Fruit fly (Drosophila melanogaster) whole organism, embryonic: ENCODE results near the gene CG13081.

Experiments used
- ATbp ChIP-seq: fragments of 200-800 bp; sonication (Bioruptor generic); optimal IDR thresholded peaks from 2 replicates; lab custom pipeline; 2017; ENCODE audit warnings: missing biosample characterization, mild to moderate bottlenecking, missing genetic modification characterization, missing genetic modification reagents
- Adf1 ChIP-seq: fragments of 200-800 bp; sonication (Bioruptor generic); IDR thresholded peaks from 2 replicates; pipeline ENCODE4 v1.3.6; 2022; ENCODE audit warnings: missing biosample characterization, missing genetic modification characterization
- Aef1 ChIP-seq: fragments of 200-800 bp; sonication (Bioruptor generic); IDR thresholded peaks from 3 replicates; pipeline ENCODE4 v1.3.6; 2022; ENCODE audit warnings: missing biosample characterization, missing genetic modification characterization
- Asciz ChIP-seq: fragments of 200-800 bp; sonication (Bioruptor generic); optimal IDR thresholded peaks from 2 replicates; lab custom pipeline; 2017; ENCODE audit warnings: missing biosample characterization, mild to moderate bottlenecking, missing genetic modification characterization, missing genetic modification reagents
- Atf-2 ChIP-seq: fragments of 200-800 bp; sonication (Bioruptor generic); optimal IDR thresholded peaks from 2 replicates; lab custom pipeline; 2016; ENCODE audit warnings: missing biosample characterization, missing genetic modification characterization
- Bdp1 ChIP-seq: fragments of 200-800 bp; sonication (Bioruptor generic); optimal IDR thresholded peaks from 3 replicates; lab custom pipeline; 2016; ENCODE audit warnings: missing biosample characterization, missing genetic modification characterization
- CG12659 ChIP-seq: fragments of 200-800 bp; sonication (Bioruptor generic); optimal IDR thresholded peaks from 3 replicates; lab custom pipeline; 2017; ENCODE audit warnings: mild to moderate bottlenecking, missing biosample characterization, missing genetic modification reagents, missing genetic modification characterization
- CG12744 ChIP-seq: fragments of 200-800 bp; sonication (Bioruptor generic); optimal IDR thresholded peaks from 2 replicates; lab custom pipeline; 2016; ENCODE audit warnings: missing biosample characterization, missing genetic modification characterization
- CG14710 ChIP-seq: fragments of 200-800 bp; sonication (Bioruptor generic); optimal IDR thresholded peaks from 3 replicates; lab custom pipeline; 2019; ENCODE audit warnings: missing biosample characterization, mild to moderate bottlenecking, missing genetic modification characterization, moderate library complexity
- CG14860 ChIP-seq: fragments of 200-800 bp; sonication (Bioruptor generic); IDR thresholded peaks from 3 replicates; pipeline ENCODE4 v1.3.6; 2022; ENCODE audit warnings: missing biosample characterization, missing genetic modification characterization; ENCODE audit not compliant: partially characterized antibody
- CG1602 ChIP-seq: fragments of 200-800 bp; sonication (Bioruptor generic); optimal IDR thresholded peaks from 3 replicates; lab custom pipeline; 2016; ENCODE audit warnings: missing biosample characterization, missing genetic modification characterization
- CG16813 ChIP-seq: fragments of 200-800 bp; sonication (Bioruptor generic); IDR thresholded peaks from 3 replicates; pipeline ENCODE4 v1.3.6; 2022; ENCODE audit warnings: missing biosample characterization, missing genetic modification characterization; ENCODE audit not compliant: partially characterized antibody
- CG18764 ChIP-seq: fragments of 200-800 bp; sonication (Bioruptor generic); optimal IDR thresholded peaks from 3 replicates; lab custom pipeline; 2016; ENCODE audit warnings: missing biosample characterization, missing genetic modification characterization
- CG2120 ChIP-seq: fragments of 200-800 bp; sonication (Bioruptor generic); optimal IDR thresholded peaks from 3 replicates; lab custom pipeline; 2016; ENCODE audit warnings: missing biosample characterization, missing genetic modification characterization
- CG2889 ChIP-seq: fragments of 200-800 bp; sonication (Bioruptor generic); IDR thresholded peaks from 3 replicates; pipeline ENCODE4 v1.3.6; 2022; ENCODE audit warnings: missing biosample characterization, missing genetic modification characterization
- CG5245 ChIP-seq: fragments of 200-800 bp; sonication (Bioruptor generic); optimal IDR thresholded peaks from 3 replicates; lab custom pipeline; 2016; ENCODE audit warnings: missing biosample characterization, missing genetic modification characterization
- CG6272 ChIP-seq: fragments of 200-800 bp; sonication (Bioruptor generic); IDR thresholded peaks from 2 replicates; pipeline ENCODE4 v1.3.6; 2022; ENCODE audit warnings: missing biosample characterization, missing genetic modification characterization
- CG6683 ChIP-seq: fragments of 200-800 bp; sonication (Bioruptor generic); optimal IDR thresholded peaks from 2 replicates; lab custom pipeline; 2017; ENCODE audit warnings: missing biosample characterization, mild to moderate bottlenecking, missing genetic modification characterization, missing genetic modification reagents
- CG7357 ChIP-seq: fragments of 200-800 bp; sonication (Bioruptor generic); IDR thresholded peaks from 3 replicates; pipeline ENCODE4 v1.3.6; 2022; ENCODE audit warnings: missing biosample characterization, missing genetic modification characterization
- CG9437 ChIP-seq: fragments of 200-800 bp; sonication (Bioruptor generic); optimal IDR thresholded peaks from 2 replicates; lab custom pipeline; 2018; ENCODE audit warnings: missing biosample characterization, mild to moderate bottlenecking, missing genetic modification characterization
- Elba2 ChIP-seq: fragments of 200-800 bp; sonication (Bioruptor generic); optimal IDR thresholded peaks from 3 replicates; lab custom pipeline; 2016; ENCODE audit warnings: missing biosample characterization, missing genetic modification characterization
- Fer3 ChIP-seq: fragments of 200-800 bp; sonication (Bioruptor generic); optimal IDR thresholded peaks from 2 replicates; lab custom pipeline; 2018; ENCODE audit warnings: missing biosample characterization, mild to moderate bottlenecking, missing genetic modification characterization, moderate library complexity
- GATAe ChIP-seq: fragments of 200-800 bp; sonication (Bioruptor generic); conservative IDR thresholded peaks from 2 replicates; pipeline ENCODE4 v1.3.6; 2022; ENCODE audit warnings: missing biosample characterization, missing genetic modification characterization
- Gsc ChIP-seq: fragments of 200-800 bp; sonication (Bioruptor generic); IDR thresholded peaks from 2 replicates; pipeline ENCODE4 v1.3.6; 2022; ENCODE audit warnings: missing biosample characterization, missing genetic modification characterization
- Kr ChIP-seq: fragments of 200-800 bp; sonication (Bioruptor generic); optimal IDR thresholded peaks from 2 replicates; lab custom pipeline; 2017; ENCODE audit warnings: missing biosample characterization, mild to moderate bottlenecking, missing genetic modification characterization
- Lpt ChIP-seq: fragments of >200 bp; optimal IDR thresholded peaks from 2 replicates; lab custom pipeline; 2018; ENCODE audit warnings: missing biosample characterization, missing genetic modification characterization
- MBD-R2 ChIP-seq: fragments of 200-800 bp; sonication (Bioruptor generic); IDR thresholded peaks from 2 replicates; pipeline ENCODE4 v1.3.6; 2022; ENCODE audit warnings: missing biosample characterization, missing genetic modification characterization
- Myb ChIP-seq: fragments of 200-800 bp; sonication (Bioruptor generic); optimal IDR thresholded peaks from 2 replicates; lab custom pipeline; 2016; ENCODE audit warnings: missing biosample characterization, missing genetic modification characterization
- NC2β ChIP-seq: fragments of 200-800 bp; sonication (Bioruptor generic); optimal IDR thresholded peaks from 2 replicates; lab custom pipeline; 2016; ENCODE audit warnings: missing biosample characterization, missing genetic modification characterization
- Opbp ChIP-seq: fragments of 200-800 bp; sonication (Bioruptor generic); IDR thresholded peaks from 3 replicates; pipeline ENCODE4 v1.3.6; 2022; ENCODE audit warnings: missing biosample characterization, missing genetic modification characterization; ENCODE audit not compliant: partially characterized antibody
- PHDP ChIP-seq: fragments of 200-800 bp; sonication (Bioruptor generic); optimal IDR thresholded peaks from 3 replicates; lab custom pipeline; 2018; ENCODE audit warnings: missing biosample characterization, mild to moderate bottlenecking, missing genetic modification characterization, moderate library complexity
- ap ChIP-seq: fragments of 200-800 bp; sonication (Bioruptor generic); IDR thresholded peaks from 2 replicates; pipeline ENCODE4 v1.3.6; 2022; ENCODE audit warnings: missing biosample characterization, missing genetic modification characterization
- croc ChIP-seq: fragments of 200-800 bp; sonication (Bioruptor generic); conservative IDR thresholded peaks from 3 replicates; pipeline ENCODE4 v1.3.6; 2022; ENCODE audit warnings: missing biosample characterization, missing genetic modification characterization
- dimm ChIP-seq: fragments of 200-800 bp; sonication (Bioruptor generic); IDR thresholded peaks from 2 replicates; pipeline ENCODE4 v1.3.6; 2022; ENCODE audit warnings: missing biosample characterization, missing genetic modification characterization
- grau ChIP-seq: fragments of 200-800 bp; optimal IDR thresholded peaks from 3 replicates; lab custom pipeline; 2019; ENCODE audit warnings: missing biosample characterization, mild to moderate bottlenecking, missing genetic modification characterization, moderate library complexity
- gro ChIP-seq: fragments of 200-800 bp; sonication (Bioruptor generic); optimal IDR thresholded peaks from 2 replicates; lab custom pipeline; 2016; ENCODE audit warnings: missing biosample characterization, missing genetic modification characterization
- hth ChIP-seq: fragments of >200 bp; optimal IDR thresholded peaks from 2 replicates; lab custom pipeline; 2017; ENCODE audit warnings: inconsistent platforms
- jing ChIP-seq: fragments of 200-800 bp; sonication (Bioruptor generic); optimal IDR thresholded peaks from 2 replicates; lab custom pipeline; 2018; ENCODE audit warnings: missing biosample characterization, mild to moderate bottlenecking, missing genetic modification characterization
- knrl ChIP-seq: fragments of 200-800 bp; sonication (Bioruptor generic); IDR thresholded peaks from 3 replicates; pipeline ENCODE4 v1.3.6; 2022; ENCODE audit warnings: missing biosample characterization, missing genetic modification characterization; ENCODE audit not compliant: partially characterized antibody
- lbe ChIP-seq: fragments of 200-800 bp; sonication (Bioruptor generic); optimal IDR thresholded peaks from 2 replicates; lab custom pipeline; 2016; ENCODE audit warnings: missing biosample characterization, mild to moderate bottlenecking, missing genetic modification characterization
- lola ChIP-seq, 3 experiments: fragments of >200 bp in 2 of 3; fragments of 200-800 bp in 1 of 3; sonication (Bioruptor generic) in 1 of 3; optimal IDR thresholded peaks; 2 replicates each; lab custom pipeline; 2017 to 2019; ENCODE audit warnings: missing biosample characterization in 3 of 3, missing genetic modification characterization in 3 of 3, mild to moderate bottlenecking in 1 of 3, moderate library complexity in 1 of 3
- mld ChIP-seq: fragments of 200-800 bp; sonication (Bioruptor generic); IDR thresholded peaks from 3 replicates; pipeline ENCODE4 v1.3.6; 2022; ENCODE audit warnings: missing biosample characterization, missing genetic modification characterization; ENCODE audit not compliant: partially characterized antibody
- p53 ChIP-seq: fragments of 200-800 bp; sonication (Bioruptor generic); optimal IDR thresholded peaks from 2 replicates; lab custom pipeline; 2016; ENCODE audit warnings: missing biosample characterization, missing genetic modification characterization
- pum ChIP-seq: fragments of 200-800 bp; sonication (Bioruptor generic); optimal IDR thresholded peaks from 2 replicates; lab custom pipeline; 2016; ENCODE audit warnings: missing biosample characterization, missing genetic modification characterization
- schlank ChIP-seq: fragments of 200-800 bp; sonication (Bioruptor generic); optimal IDR thresholded peaks from 2 replicates; lab custom pipeline; 2018; ENCODE audit warnings: missing biosample characterization, mild to moderate bottlenecking, missing genetic modification characterization
- sna ChIP-seq: fragments of 200-800 bp; sonication (Bioruptor generic); IDR thresholded peaks from 2 replicates; pipeline ENCODE4 v1.3.6; 2022; ENCODE audit warnings: missing biosample characterization, missing genetic modification characterization; ENCODE audit not compliant: partially characterized antibody
- so ChIP-seq: fragments of 200-800 bp; sonication (Bioruptor generic); IDR thresholded peaks from 3 replicates; pipeline ENCODE4 v1.3.6; 2022; ENCODE audit warnings: missing biosample characterization, missing genetic modification characterization
- trem ChIP-seq: fragments of 200-800 bp; optimal IDR thresholded peaks from 3 replicates; lab custom pipeline; 2019; ENCODE audit warnings: missing biosample characterization, mild to moderate bottlenecking, missing genetic modification characterization, moderate library complexity
- ttk ChIP-seq: fragments of 200-800 bp; sonication (Bioruptor generic); IDR thresholded peaks from 2 replicates; pipeline ENCODE4 v2.1.2; 2022; ENCODE audit warnings: missing biosample characterization, missing genetic modification characterization
- usp ChIP-seq: fragments of >200 bp; optimal IDR thresholded peaks from 2 replicates; lab custom pipeline; 2017; ENCODE audit warnings: missing biosample characterization, missing genetic modification characterization

CG13081 gene

DNA sequence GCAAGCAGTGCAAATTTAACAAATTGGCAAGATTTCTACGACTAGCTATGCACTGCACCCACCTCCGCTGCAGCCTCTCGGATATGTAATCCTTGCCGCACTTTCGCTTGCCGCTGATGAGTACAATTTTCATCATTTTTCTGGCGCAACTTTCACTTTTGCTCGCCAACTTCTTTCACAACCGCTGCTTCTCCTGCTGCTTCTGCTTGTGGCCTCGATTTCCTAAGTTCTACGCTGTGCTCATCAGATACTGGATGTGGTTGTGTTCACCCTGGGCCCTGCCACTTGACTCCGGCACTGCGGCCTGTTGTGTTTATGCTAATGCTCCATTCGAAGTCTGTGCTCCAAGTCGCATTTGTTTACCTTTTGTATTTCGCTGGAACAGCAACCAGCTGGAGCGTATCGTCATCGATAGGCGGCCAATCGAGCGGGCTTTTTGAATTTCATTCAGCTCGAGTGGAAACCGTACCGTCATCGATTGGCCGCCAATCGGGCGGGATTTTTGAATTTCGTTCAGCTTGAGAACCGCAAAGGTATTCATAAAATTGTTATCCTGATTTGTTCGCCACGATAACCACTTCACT lies 39.7 kb downstream of the CG13081 start, which contains the start of gene Pmvk (continued):
- TF ChIP-seq CG14710 (peak; percentile 42), Myb (no peak), Aef1 (GFP tag; lab: Robert Waterston, UW) (no peak), lola (GFP tag; optimal IDR thresholded peaks at IDR 0.05; lab: Kevin White, UChicago) (no peak), ttk (GFP tag; lab: Robert Waterston, UW) (no peak), CG9437 (no peak), ap (GFP tag; lab: Robert Waterston, UW) (no peak), p53 (GFP tag; lab: Kevin White, UChicago) (no peak), usp (GFP tag; lab: Kevin White, UChicago) (no peak), Elba2 (GFP tag; lab: Kevin White, UChicago) (no peak), jing (GFP tag; lab: Kevin White, UChicago) (no peak), Atf-2 (GFP tag; lab: Kevin White, UChicago) (no peak), croc (GFP tag; lab: Robert Waterston, UW) (no peak), CG7357 (no peak), NC2β (GFP tag; lab: Kevin White, UChicago) (no peak), hth (lab: Kevin White, UChicago) (no peak)

DNA sequence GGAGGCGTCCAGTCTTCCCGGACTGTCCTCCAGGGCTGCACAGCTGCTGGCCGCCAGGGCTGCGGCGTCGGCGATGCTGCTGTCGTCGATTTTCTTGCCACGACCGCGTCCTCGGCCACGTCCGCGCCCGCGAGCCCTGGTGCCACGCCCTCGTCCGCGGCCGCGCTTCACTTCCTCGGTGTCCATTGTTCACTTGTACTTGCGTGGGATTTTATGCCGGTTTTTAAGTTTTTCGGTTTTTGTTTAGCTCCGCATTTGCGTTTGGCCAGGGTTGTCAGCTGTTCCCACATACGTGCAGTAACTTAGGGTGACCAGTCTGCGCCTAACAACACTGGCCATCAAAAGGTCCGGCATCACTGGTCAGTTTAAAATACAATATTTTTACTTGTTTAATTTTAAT lies 41.8 kb downstream of the CG13081 start, which contains the start of gene Hakai:
Gene Hakai (minus strand): TSS at position 290 of the 400 bp plus-strand sequence.
- TF ChIP-seq GATAe (GFP tag; lab: Robert Waterston, UW) (no peak), CG16813 (GFP tag; lab: Robert Waterston, UW) (peak; percentile 51), mld (GFP tag; lab: Robert Waterston, UW) (no peak), CG2889 (GFP tag; lab: Robert Waterston, UW) (0 out of 3 replicates have a peak, but pooled peaks have one; percentile 48), Kr (no peak), dimm (GFP tag; lab: Robert Waterston, UW) (no peak), CG2120 (GFP tag; lab: Kevin White, UChicago) (peak; percentile 75), CG14860 (0 out of 3 replicates have a peak, but pooled peaks have one; percentile 28), Lpt (GFP tag; lab: Kevin White, UChicago) (no peak), CG1602 (GFP tag; lab: Kevin White, UChicago) (peak; percentile 37), Bdp1 (GFP tag; lab: Kevin White, UChicago) (peak; percentile 58), CG12744 (GFP tag; lab: Kevin White, UChicago) (peak; percentile 2), grau (tag; lab: Kevin White, UChicago) (peak; percentile 44), CG5245 (GFP tag; lab: Kevin White, UChicago) (peak; percentile 55), sna (GFP tag; lab: Robert Waterston, UW) (peak; percentile 55; the same call in 1 of the 2 replicates), Adf1 (GFP tag; lab: Robert Waterston, UW) (peak; percentile 37; the same call in 1 of the 2 replicates), Fer3 (tag; lab: Kevin White, UChicago) (peak; percentile 0), CG12659 (GFP tag; lab: Kevin White, UChicago) (peak; percentile 71), so (GFP tag; lab: Robert Waterston, UW) (0 out of 3 replicates have a peak, but pooled peaks have one; percentile 49), schlank (tag; lab: Kevin White, UChicago) (peak; percentile 12), PHDP (tag; lab: Kevin White, UChicago) (no peak), trem (peak; percentile 70), CG18764 (GFP tag; lab: Kevin White, UChicago) (peak; percentile 45), lbe (GFP tag; lab: Kevin White, UChicago) (no peak), Asciz (no peak), MBD-R2 (GFP tag; lab: Robert Waterston, UW) (peak; percentile 94), CG6683 (no peak), ATbp (GFP tag; lab: Kevin White, UChicago) (no peak), gro (GFP tag; lab: Kevin White, UChicago) (peak; percentile 37), Opbp (0 out of 3 replicates have a peak, but pooled peaks have one; percentile 20), CG6272 (GFP tag; lab: Robert Waterston, UW) (peak; percentile 50; the same call in 1 of the 2 replicates), pum (GFP tag; lab: Kevin White, UChicago) (peak; percentile 77), knrl (GFP tag; lab: Robert Waterston, UW) (peak; percentile 32; the same call in 1 of the 3 replicates), Gsc (GFP tag; lab: Robert Waterston, UW) (no peak)
